Worm (Caenorhabditis elegans) whole organism, late embryonic: ENCODE measurements around the gene coa-4.
A peak's percentile ranks its signal among the peaks of the same experiment; 100 is the strongest.
"Not testable (repeated sequence)": the region's sequence is repeated elsewhere in the genome, so short reads cannot be mapped to it uniquely, and the experiment has no call there.

Experiments used
- C08G9.2 ChIP-seq: sonication (generic microtip); optimal IDR thresholded peaks from 2 replicates; lab custom pipeline; 2016; ENCODE audit warnings: mild to moderate bottlenecking, missing genetic modification characterization, moderate library complexity, missing compliant biosample characterization
- C38D4.7 ChIP-seq: fragments of 200-800 bp; sonication (Bioruptor generic); optimal IDR thresholded peaks from 2 replicates; lab custom pipeline; 2018; ENCODE audit warnings: mild to moderate bottlenecking, missing genetic modification characterization, moderate library complexity, missing compliant biosample characterization
- K09A11.1 ChIP-seq: sonication (generic microtip); optimal IDR thresholded peaks from 2 replicates; lab custom pipeline; 2017; ENCODE audit warnings: antibody characterized with exemption, mild to moderate bottlenecking, missing genetic modification characterization, missing compliant biosample characterization; ENCODE audit not compliant: insufficient read depth
- T23F11.4 ChIP-seq: fragments of 200-800 bp; sonication (Bioruptor generic); optimal IDR thresholded peaks from 2 replicates; lab custom pipeline; 2018; ENCODE audit warnings: mild to moderate bottlenecking, missing genetic modification characterization, missing compliant biosample characterization
- Y22D7AL.16 ChIP-seq: sonication (generic microtip); optimal IDR thresholded peaks from 2 replicates; lab custom pipeline; 2016; ENCODE audit warnings: missing genetic modification characterization, missing compliant biosample characterization
- ama-1 ChIP-seq: fragments of 150-350 bp; optimal IDR thresholded peaks from 2 replicates; lab custom pipeline; 2014
- ceh-14 ChIP-seq: sonication (generic microtip); optimal IDR thresholded peaks from 2 replicates; lab custom pipeline; 2016; ENCODE audit warnings: missing genotype, missing genetic modification characterization, missing compliant biosample characterization
- ceh-18 ChIP-seq: sonication (generic microtip); optimal IDR thresholded peaks from 2 replicates; lab custom pipeline; 2016; ENCODE audit warnings: missing genetic modification characterization, missing compliant biosample characterization
- ceh-2 ChIP-seq: sonication (generic microtip); optimal IDR thresholded peaks from 2 replicates; lab custom pipeline; 2016; ENCODE audit warnings: missing genotype, missing genetic modification characterization, missing compliant biosample characterization
- ceh-30 ChIP-seq: fragments of 150-350 bp; optimal IDR thresholded peaks from 2 replicates; lab custom pipeline; 2014; ENCODE audit warnings: missing biosample characterization, missing genetic modification characterization
- ceh-31 ChIP-seq: sonication (generic microtip); optimal IDR thresholded peaks from 2 replicates; lab custom pipeline; 2016; ENCODE audit warnings: missing genetic modification characterization, missing compliant biosample characterization
- ceh-34 ChIP-seq: sonication (generic microtip); optimal IDR thresholded peaks from 2 replicates; lab custom pipeline; 2016; ENCODE audit warnings: mild to moderate bottlenecking, missing genetic modification characterization, missing compliant biosample characterization
- ceh-48 ChIP-seq: sonication (generic microtip); optimal IDR thresholded peaks from 2 replicates; lab custom pipeline; 2016; ENCODE audit warnings: missing genetic modification characterization, inconsistent platforms, missing compliant biosample characterization
- ceh-9 ChIP-seq: sonication (generic microtip); optimal IDR thresholded peaks from 2 replicates; lab custom pipeline; 2016; ENCODE audit warnings: mild to moderate bottlenecking, missing genetic modification characterization, inconsistent platforms, missing compliant biosample characterization
- che-1 ChIP-seq: sonication (generic microtip); optimal IDR thresholded peaks from 2 replicates; lab custom pipeline; 2016; ENCODE audit warnings: mild to moderate bottlenecking, missing genetic modification characterization, missing compliant biosample characterization
- dve-1 ChIP-seq: sonication (generic microtip); optimal IDR thresholded peaks from 2 replicates; lab custom pipeline; 2017; ENCODE audit warnings: antibody characterized with exemption, mild to moderate bottlenecking, missing genetic modification characterization, missing compliant biosample characterization
- elt-2 ChIP-seq: sonication (generic microtip); optimal IDR thresholded peaks from 2 replicates; lab custom pipeline; 2016; ENCODE audit warnings: missing genetic modification reagents, missing genetic modification characterization, missing compliant biosample characterization
- fax-1 ChIP-seq: sonication (generic microtip); optimal IDR thresholded peaks from 2 replicates; lab custom pipeline; 2016; ENCODE audit warnings: missing genotype, missing genetic modification characterization, missing compliant biosample characterization
- fkh-10 ChIP-seq: fragments of 150-350 bp; optimal IDR thresholded peaks from 2 replicates; lab custom pipeline; 2014; ENCODE audit warnings: missing biosample characterization, missing genetic modification reagents, missing genetic modification characterization
- hlh-15 ChIP-seq: sonication (generic microtip); optimal IDR thresholded peaks from 2 replicates; lab custom pipeline; 2016; ENCODE audit warnings: missing genetic modification characterization, missing compliant biosample characterization
- hlh-6 ChIP-seq: sonication (generic microtip); optimal IDR thresholded peaks from 2 replicates; lab custom pipeline; 2016; ENCODE audit warnings: missing genotype, missing genetic modification characterization, missing compliant biosample characterization
- lin-11 ChIP-seq: fragments of 200-800 bp; sonication (Bioruptor generic); optimal IDR thresholded peaks from 2 replicates; lab custom pipeline; 2018; ENCODE audit warnings: mild to moderate bottlenecking, missing genetic modification characterization, missing compliant biosample characterization
- madf-2 ChIP-seq: sonication (generic microtip); optimal IDR thresholded peaks from 2 replicates; lab custom pipeline; 2017; ENCODE audit warnings: missing genetic modification characterization, missing compliant biosample characterization
- nfya-1 ChIP-seq: sonication (generic microtip); optimal IDR thresholded peaks from 2 replicates; lab custom pipeline; 2017; ENCODE audit warnings: missing genetic modification characterization, mild to moderate bottlenecking, missing compliant biosample characterization, antibody characterized with exemption, moderate library complexity
- nhr-232 ChIP-seq: sonication (generic microtip); optimal IDR thresholded peaks from 2 replicates; lab custom pipeline; 2016; ENCODE audit warnings: missing genetic modification characterization, missing compliant biosample characterization
- npax-4 ChIP-seq: sonication (generic microtip); optimal IDR thresholded peaks from 2 replicates; lab custom pipeline; 2016; ENCODE audit warnings: missing genetic modification characterization, missing compliant biosample characterization
- odd-2 ChIP-seq: sonication (generic microtip); optimal IDR thresholded peaks from 2 replicates; lab custom pipeline; 2017; ENCODE audit warnings: antibody characterized with exemption, mild to moderate bottlenecking, missing genetic modification characterization, missing compliant biosample characterization
- pag-3 ChIP-seq: sonication (generic microtip); optimal IDR thresholded peaks from 2 replicates; lab custom pipeline; 2016; ENCODE audit warnings: missing compliant biosample characterization, missing genetic modification characterization, borderline replicate concordance
- pat-9 ChIP-seq: fragments of 200-800 bp; sonication (Bioruptor generic); optimal IDR thresholded peaks from 2 replicates; lab custom pipeline; 2018; ENCODE audit warnings: mild to moderate bottlenecking, missing genetic modification characterization, moderate library complexity, missing compliant biosample characterization
- pax-1 ChIP-seq: fragments of 150-350 bp; optimal IDR thresholded peaks from 2 replicates; lab custom pipeline; 2014; ENCODE audit warnings: missing biosample characterization, missing genetic modification characterization
- pha-2 ChIP-seq: sonication (generic microtip); optimal IDR thresholded peaks from 2 replicates; lab custom pipeline; 2017; ENCODE audit warnings: mild to moderate bottlenecking, missing genetic modification characterization, missing compliant biosample characterization
- pqm-1 ChIP-seq: sonication (generic microtip); optimal IDR thresholded peaks from 2 replicates; lab custom pipeline; 2016; ENCODE audit warnings: missing genetic modification characterization, missing compliant biosample characterization
- sox-2 ChIP-seq: fragments of 200-800 bp; sonication (Bioruptor generic); IDR thresholded peaks from 2 replicates; pipeline ENCODE4 v1.3.6; 2022; ENCODE audit warnings: missing genetic modification reagents, missing genetic modification characterization, missing compliant biosample characterization
- syd-9 ChIP-seq: sonication (generic microtip); optimal IDR thresholded peaks from 2 replicates; lab custom pipeline; 2016; ENCODE audit warnings: mild to moderate bottlenecking, missing genetic modification characterization, moderate library complexity, missing compliant biosample characterization
- tbx-7 ChIP-seq: sonication (generic microtip); optimal IDR thresholded peaks from 2 replicates; lab custom pipeline; 2016; ENCODE audit warnings: missing genotype, missing genetic modification characterization, missing compliant biosample characterization
- ttx-3 ChIP-seq: sonication (generic microtip); optimal IDR thresholded peaks from 2 replicates; lab custom pipeline; 2016; ENCODE audit warnings: missing genetic modification reagents, missing genetic modification characterization, missing compliant biosample characterization
- unc-42 ChIP-seq: sonication (generic microtip); optimal IDR thresholded peaks from 2 replicates; lab custom pipeline; 2016; ENCODE audit warnings: missing genotype, missing genetic modification characterization, missing compliant biosample characterization
- unc-86 ChIP-seq: sonication (generic microtip); optimal IDR thresholded peaks from 2 replicates; lab custom pipeline; 2016; ENCODE audit warnings: missing genetic modification characterization, missing compliant biosample characterization
- zip-5 ChIP-seq: sonication (generic microtip); optimal IDR thresholded peaks from 2 replicates; lab custom pipeline; 2016; ENCODE audit warnings: missing genetic modification characterization, missing compliant biosample characterization

Gene coa-4

ce11 chrIV:9316068-9316681, 19.2 kb downstream of the coa-4 start, which contains the start of the genes F49C12.9 and rpn-7 (continued):
- TF ChIP-seq ceh-48 (tag; lab: Kevin White, UChicago) (peak; percentile 59), odd-2 (tag; lab: Kevin White, UChicago) (peak; percentile 31), ceh-30 (no peak), pat-9 (peak; percentile 64), ceh-14 (tag; lab: Kevin White, UChicago) (peak; percentile 73), Y22D7AL.16 (tag; lab: Kevin White, UChicago) (no peak), K09A11.1 (tag; lab: Kevin White, UChicago) (peak; percentile 81), ttx-3 (tag; lab: Kevin White, UChicago) (peak; percentile 73), T23F11.4 (GFP tag; lab: Kevin White, UChicago) (peak; percentile 13), unc-42 (tag; lab: Kevin White, UChicago) (peak; percentile 65), C38D4.7 (GFP tag; lab: Kevin White, UChicago) (peak; percentile 61), zip-5 (tag; lab: Kevin White, UChicago) (peak; percentile 44), ceh-31 (peak; percentile 64), npax-4 (tag; lab: Kevin White, UChicago) (peak; percentile 5), pax-1 (no peak), nfya-1 (tag; lab: Kevin White, UChicago) (peak; percentile 64), fkh-10 (no peak), ceh-18 (tag; lab: Kevin White, UChicago) (peak; percentile 34), hlh-6 (tag; lab: Kevin White, UChicago) (peak; percentile 51), sox-2 (peak; percentile 72), elt-2 (peak; percentile 82), hlh-15 (tag; lab: Kevin White, UChicago) (peak; percentile 59), C08G9.2 (tag; lab: Kevin White, UChicago) (peak; percentile 23), pag-3 (tag; lab: Kevin White, UChicago) (no peak), syd-9 (peak; percentile 24), ceh-9 (no peak), fax-1 (peak; percentile 43), ceh-34 (tag; lab: Kevin White, UChicago) (peak; percentile 68)
- TF ChIP-seq, all 69 proteins: peak for 42

- not testable (repeated sequence) for TF ChIP-seq lin-11; ceh-9; tbx-7 (tag; lab: Kevin White, UChicago)
- TF ChIP-seq, all 69 proteins: peak for 0; not testable (repeated sequence) for 69
Observed at ce11 chrIV:9312827-9313226, 22.6 kb downstream of the coa-4 start, which contains the start of gene F49C12.7. TSS of gene F49C12.7 (minus strand) at chrIV:9312927.

ce11 chrIV:9310935-9311566, 24.4 kb downstream of the coa-4 start:
- TF ChIP-seq ceh-2 (no peak), madf-2 (tag; lab: Kevin White, UChicago) (no peak), dve-1 (tag; lab: Kevin White, UChicago) (no peak), pag-3 (tag; lab: Kevin White, UChicago) (no peak), fax-1 (no peak), ama-1 (lab: Kevin White, UChicago) (no peak), tbx-7 (tag; lab: Kevin White, UChicago) (no peak), pha-2 (tag; lab: Kevin White, UChicago) (no peak), pqm-1 (no peak), ceh-18 (tag; lab: Kevin White, UChicago) (no peak), nhr-232 (no peak), unc-86 (tag; lab: Kevin White, UChicago) (no peak), K09A11.1 (tag; lab: Kevin White, UChicago) (no peak), hlh-6 (tag; lab: Kevin White, UChicago) (no peak), che-1 (no peak), npax-4 (tag; lab: Kevin White, UChicago) (no peak)
